Fruit fly (Drosophila melanogaster) whole organism, prepupa: Measurements from ENCODE around the gene bur.

Experiments
- Blimp-1 ChIP-seq: fragments of 200-800 bp; sonication (Bioruptor generic); optimal IDR thresholded peaks from 3 replicates; lab custom pipeline; 2017; ENCODE audit warnings: missing biosample characterization, missing genetic modification characterization, mild to moderate bottlenecking, moderate library complexity, missing genetic modification reagents
- CG10631 ChIP-seq: fragments of 200-800 bp; sonication (Bioruptor generic); optimal IDR thresholded peaks from 2 replicates; lab custom pipeline; 2016; ENCODE audit warnings: missing biosample characterization, missing genetic modification characterization
- CG10669 ChIP-seq: fragments of 200-800 bp; sonication (Bioruptor generic); optimal IDR thresholded peaks from 3 replicates; lab custom pipeline; 2018; ENCODE audit warnings: missing biosample characterization, mild to moderate bottlenecking, missing genetic modification characterization, moderate library complexity
- CG11762 ChIP-seq: fragments of 200-800 bp; sonication (Bioruptor generic); optimal IDR thresholded peaks from 3 replicates; lab custom pipeline; 2016; ENCODE audit warnings: missing biosample characterization, missing genetic modification characterization; ENCODE audit not compliant: insufficient read depth
- CG11902 ChIP-seq: fragments of 200-800 bp; sonication (Bioruptor generic); optimal IDR thresholded peaks from 3 replicates; lab custom pipeline; 2016; ENCODE audit warnings: missing biosample characterization, missing genetic modification characterization
- CG15336 ChIP-seq: fragments of 200-800 bp; sonication (Bioruptor generic); IDR thresholded peaks from 2 replicates; pipeline ENCODE4 v1.3.6; 2022; ENCODE audit warnings: missing biosample characterization, missing genetic modification characterization
- CG1621 ChIP-seq: fragments of 200-800 bp; sonication (Bioruptor generic); optimal IDR thresholded peaks from 3 replicates; lab custom pipeline; 2018; ENCODE audit warnings: missing biosample characterization, mild to moderate bottlenecking, missing genetic modification characterization
- CG31627 ChIP-seq: fragments of 200-800 bp; sonication (Bioruptor generic); optimal IDR thresholded peaks from 3 replicates; lab custom pipeline; 2016; ENCODE audit warnings: missing biosample characterization, missing genetic modification characterization
- CG32006 ChIP-seq: fragments of 200-800 bp; sonication (Bioruptor generic); optimal IDR thresholded peaks from 3 replicates; lab custom pipeline; 2017; ENCODE audit warnings: missing biosample characterization, mild to moderate bottlenecking, missing genetic modification characterization
- CG34406 ChIP-seq: fragments of 200-800 bp; sonication (Bioruptor generic); optimal IDR thresholded peaks from 3 replicates; lab custom pipeline; 2016; ENCODE audit warnings: missing biosample characterization, missing genetic modification characterization
- CG3919 ChIP-seq: fragments of 200-800 bp; sonication (Bioruptor generic); optimal IDR thresholded peaks from 3 replicates; lab custom pipeline; 2016; ENCODE audit warnings: missing biosample characterization, missing genetic modification characterization
- CG6163 ChIP-seq: fragments of 200-800 bp; sonication (Bioruptor generic); IDR thresholded peaks from 3 replicates; pipeline ENCODE4 v1.3.6; 2022; ENCODE audit warnings: missing biosample characterization, missing genetic modification characterization
- CG6276 ChIP-seq: fragments of 200-800 bp; sonication (Bioruptor generic); optimal IDR thresholded peaks from 2 replicates; lab custom pipeline; 2017; ENCODE audit warnings: missing biosample characterization, mild to moderate bottlenecking, missing genetic modification characterization
- CG6808 ChIP-seq: fragments of 200-800 bp; sonication (Bioruptor generic); optimal IDR thresholded peaks from 3 replicates; lab custom pipeline; 2017; ENCODE audit warnings: missing biosample characterization, missing genetic modification characterization, mild to moderate bottlenecking, moderate library complexity, missing genetic modification reagents
- CG6854 ChIP-seq: fragments of 200-800 bp; sonication (Bioruptor generic); optimal IDR thresholded peaks from 2 replicates; lab custom pipeline; 2017; ENCODE audit warnings: missing biosample characterization, mild to moderate bottlenecking, missing genetic modification characterization
- CG8319 ChIP-seq: fragments of 200-800 bp; sonication (Bioruptor generic); optimal IDR thresholded peaks from 3 replicates; lab custom pipeline; 2016; ENCODE audit warnings: missing biosample characterization, missing genetic modification characterization
- CG8632 ChIP-seq: fragments of 200-800 bp; sonication (Bioruptor generic); optimal IDR thresholded peaks from 3 replicates; lab custom pipeline; 2016; ENCODE audit warnings: missing biosample characterization, missing genetic modification characterization
- CG9139 ChIP-seq: fragments of 200-800 bp; sonication (Bioruptor generic); optimal IDR thresholded peaks from 3 replicates; lab custom pipeline; 2017; ENCODE audit warnings: missing biosample characterization, mild to moderate bottlenecking, missing genetic modification characterization
- Eip78C ChIP-seq: fragments of 200-800 bp; sonication (Bioruptor generic); peaks from one replicate; lab custom pipeline; 2016; ENCODE audit warnings: missing biosample characterization, missing genetic modification characterization
- Eip93F ChIP-seq: fragments of 200-800 bp; sonication (Bioruptor generic); optimal IDR thresholded peaks from 2 replicates; lab custom pipeline; 2016; ENCODE audit warnings: missing biosample characterization, mild to moderate bottlenecking, missing genetic modification characterization
- Ets21C ChIP-seq: fragments of 200-800 bp; sonication (Bioruptor generic); optimal IDR thresholded peaks from 3 replicates; lab custom pipeline; 2016; ENCODE audit warnings: missing biosample characterization, missing genetic modification characterization
- Ets96B ChIP-seq: fragments of 200-800 bp; optimal IDR thresholded peaks from 2 replicates; lab custom pipeline; 2019; ENCODE audit warnings: missing biosample characterization, mild to moderate bottlenecking, missing genetic modification characterization, moderate library complexity
- Gug ChIP-seq: fragments of 200-800 bp; sonication (Bioruptor generic); IDR thresholded peaks from 2 replicates; pipeline ENCODE4 v1.3.6; 2022; ENCODE audit warnings: missing biosample characterization, missing genetic modification characterization
- Hr38 ChIP-seq: sonication (Bioruptor generic); optimal IDR thresholded peaks from 2 replicates; lab custom pipeline; 2016; ENCODE audit warnings: missing biosample characterization, missing genetic modification characterization
- Hr4 ChIP-seq: fragments of 200-800 bp; sonication (Bioruptor generic); optimal IDR thresholded peaks from 3 replicates; lab custom pipeline; 2016; ENCODE audit warnings: missing biosample characterization, missing genetic modification characterization
- Lpt ChIP-seq: fragments of 200-800 bp; sonication (Bioruptor generic); optimal IDR thresholded peaks from 3 replicates; lab custom pipeline; 2016; ENCODE audit warnings: missing biosample characterization, missing genetic modification characterization
- Met ChIP-seq: fragments of 200-800 bp; sonication (Bioruptor generic); optimal IDR thresholded peaks from 3 replicates; lab custom pipeline; 2016; ENCODE audit warnings: missing biosample characterization, missing genetic modification characterization
- OdsH ChIP-seq: fragments of 200-800 bp; sonication (Bioruptor generic); optimal IDR thresholded peaks from 3 replicates; lab custom pipeline; 2016; ENCODE audit warnings: missing biosample characterization, missing genetic modification characterization
- Smox ChIP-seq: fragments of 200-800 bp; sonication (Bioruptor generic); optimal IDR thresholded peaks from 3 replicates; lab custom pipeline; 2016; ENCODE audit warnings: missing biosample characterization, missing genetic modification characterization
- Sox14 ChIP-seq: fragments of 200-800 bp; sonication (Bioruptor generic); optimal IDR thresholded peaks from 3 replicates; lab custom pipeline; 2016; ENCODE audit warnings: missing biosample characterization, missing genetic modification characterization
- achi ChIP-seq: fragments of 200-800 bp; sonication (Bioruptor generic); optimal IDR thresholded peaks from 3 replicates; lab custom pipeline; 2016; ENCODE audit warnings: missing biosample characterization, missing genetic modification characterization
- acj6 ChIP-seq: fragments of 200-800 bp; sonication (Bioruptor generic); optimal IDR thresholded peaks from 3 replicates; lab custom pipeline; 2016; ENCODE audit warnings: missing biosample characterization, missing genetic modification characterization
- cyc ChIP-seq: fragments of 200-800 bp; sonication (Bioruptor generic); optimal IDR thresholded peaks from 3 replicates; lab custom pipeline; 2016; ENCODE audit warnings: missing biosample characterization, missing genetic modification characterization
- dac ChIP-seq: fragments of 200-800 bp; sonication (Bioruptor generic); optimal IDR thresholded peaks from 2 replicates; lab custom pipeline; 2017; ENCODE audit warnings: missing biosample characterization, mild to moderate bottlenecking, missing genetic modification characterization
- dsx ChIP-seq: fragments of 200-800 bp; optimal IDR thresholded peaks from 3 replicates; lab custom pipeline; 2019; ENCODE audit warnings: missing biosample characterization, mild to moderate bottlenecking, missing genetic modification characterization, moderate library complexity; ENCODE audit not compliant: poor library complexity, severe bottlenecking
- eg ChIP-seq: fragments of 200-800 bp; sonication (Bioruptor generic); IDR thresholded peaks from 3 replicates; pipeline ENCODE4 v1.3.6; 2022; ENCODE audit warnings: missing biosample characterization, missing genetic modification characterization
- esn ChIP-seq: fragments of 200-800 bp; sonication (Bioruptor generic); optimal IDR thresholded peaks from 2 replicates; lab custom pipeline; 2016; ENCODE audit warnings: missing biosample characterization, mild to moderate bottlenecking, missing genetic modification characterization, moderate library complexity
- fd85E ChIP-seq: fragments of 200-800 bp; sonication (Bioruptor generic); optimal IDR thresholded peaks from 3 replicates; lab custom pipeline; 2016; ENCODE audit warnings: missing biosample characterization, missing genetic modification characterization
- fkh ChIP-seq: fragments of 200-800 bp; sonication (Bioruptor generic); optimal IDR thresholded peaks from 3 replicates; lab custom pipeline; 2017; ENCODE audit warnings: missing biosample characterization, mild to moderate bottlenecking, missing genetic modification characterization, moderate library complexity
- net ChIP-seq: fragments of 200-800 bp; sonication (Bioruptor generic); optimal IDR thresholded peaks from 3 replicates; lab custom pipeline; 2016; ENCODE audit warnings: missing biosample characterization, missing genetic modification characterization
- salr ChIP-seq, 2 experiments: fragments of 200-800 bp; sonication (Bioruptor generic); optimal IDR thresholded peaks; 3 replicates each; lab custom pipeline; 2016 to 2018; ENCODE audit warnings: missing biosample characterization in 2 of 2, missing genetic modification characterization in 2 of 2, mild to moderate bottlenecking in 1 of 2
- spab ChIP-seq: fragments of 200-800 bp; sonication (Bioruptor generic); optimal IDR thresholded peaks from 2 replicates; lab custom pipeline; 2017; ENCODE audit warnings: missing biosample characterization, mild to moderate bottlenecking, missing genetic modification characterization, missing genetic modification reagents
- ss ChIP-seq, 2 experiments: fragments of 200-800 bp; sonication (Bioruptor generic); optimal IDR thresholded peaks; 2 replicates in 1 of 2; 3 replicates in 1 of 2; lab custom pipeline; 2017 to 2018; ENCODE audit warnings: mild to moderate bottlenecking in 2 of 2, missing biosample characterization in 2 of 2, missing genetic modification characterization in 2 of 2, moderate library complexity in 1 of 2
- svp ChIP-seq: fragments of 200-800 bp; sonication (Bioruptor generic); peaks from one replicate; lab custom pipeline; 2016; ENCODE audit warnings: missing biosample characterization, missing genetic modification characterization

Gene bur

dm6 chr2L:21156156-21157040, 23.1 kb downstream of the bur start, which contains the start of the genes Mpp6 and E2f2 (continued):
- TF ChIP-seq dac (GFP tag; lab: Kevin White, UChicago): no peak
- no peak for TF ChIP-seq Blimp-1
- TF ChIP-seq CG10631 (GFP tag; lab: Kevin White, UChicago): peak; percentile 41
- TF ChIP-seq CG34406 (GFP tag; lab: Kevin White, UChicago): no peak
- peak; percentile 34 for TF ChIP-seq CG31627
- no peak for TF ChIP-seq Smox
- TF ChIP-seq CG15336 (GFP tag; lab: Robert Waterston, UW): no peak

dm6 chr2L:21153844-21154243, 25.6 kb downstream of the bur start:
- TF ChIP-seq CG15336 (GFP tag; lab: Robert Waterston, UW): no peak
- TF ChIP-seq CG6854 (GFP tag; lab: Kevin White, UChicago): no peak
- TF ChIP-seq CG3919 (GFP tag; lab: Kevin White, UChicago): no peak
- no peak for TF ChIP-seq ss (GFP tag; optimal IDR thresholded peaks at IDR 0.05; lab: Kevin White, UChicago)
- no peak for TF ChIP-seq Blimp-1
- no peak for TF ChIP-seq Smox
- no peak for TF ChIP-seq fkh (GFP tag; lab: Kevin White, UChicago)

dm6 chr2L:21149053-21149452, 30.4 kb downstream of the bur start:
- TF ChIP-seq achi (GFP tag; lab: Kevin White, UChicago): no peak
- TF ChIP-seq CG10669 (GFP tag; lab: Kevin White, UChicago): no peak
- no peak for TF ChIP-seq Lpt (GFP tag; lab: Kevin White, UChicago)
- TF ChIP-seq svp: no peak
- peak; percentile 71; the same call in 2 of the 3 replicates for TF ChIP-seq CG6163
- TF ChIP-seq fd85E: no peak
- TF ChIP-seq CG6854 (GFP tag; lab: Kevin White, UChicago): no peak
- TF ChIP-seq net (GFP tag; lab: Kevin White, UChicago): no peak
- TF ChIP-seq CG11902 (GFP tag; lab: Kevin White, UChicago): no peak
- TF ChIP-seq Smox: no peak
- TF ChIP-seq CG11762 (GFP tag; lab: Kevin White, UChicago): no peak
- TF ChIP-seq Eip78C: no peak
- no peak for TF ChIP-seq CG9139 (GFP tag; lab: Kevin White, UChicago)
- TF ChIP-seq dsx (GFP tag; lab: Kevin White, UChicago): no peak
- no peak for TF ChIP-seq CG34406 (GFP tag; lab: Kevin White, UChicago)
- no peak for TF ChIP-seq dac (GFP tag; lab: Kevin White, UChicago)
- TF ChIP-seq Hr38 (GFP tag; lab: Kevin White, UChicago): no peak
- no peak for TF ChIP-seq Ets21C
- TF ChIP-seq cyc (GFP tag; lab: Kevin White, UChicago): peak; percentile 16
- no peak for TF ChIP-seq CG32006 (GFP tag; lab: Kevin White, UChicago)
- no peak for TF ChIP-seq CG3919 (GFP tag; lab: Kevin White, UChicago)
- TF ChIP-seq CG8632 (GFP tag; lab: Kevin White, UChicago): no peak
- TF ChIP-seq acj6: peak; percentile 20
- no peak for TF ChIP-seq Met (GFP tag; lab: Kevin White, UChicago)
- TF ChIP-seq CG1621 (tag; lab: Kevin White, UChicago): no peak
- TF ChIP-seq Sox14 (GFP tag; lab: Kevin White, UChicago): no peak
- no peak for TF ChIP-seq eg (GFP tag; lab: Robert Waterston, UW)
- TF ChIP-seq CG8319 (GFP tag; lab: Kevin White, UChicago): no peak
- TF ChIP-seq Eip93F (GFP tag; lab: Kevin White, UChicago): no peak
- TF ChIP-seq Hr4 (GFP tag; lab: Kevin White, UChicago): no peak
- TF ChIP-seq CG6276 (GFP tag; lab: Kevin White, UChicago): no peak
- no peak for TF ChIP-seq OdsH (GFP tag; lab: Kevin White, UChicago)
- TF ChIP-seq CG15336 (GFP tag; lab: Robert Waterston, UW): peak; percentile 71
- TF ChIP-seq spab: no peak
- TF ChIP-seq salr (GFP tag; optimal IDR thresholded peaks at IDR 0.05; lab: Kevin White, UChicago): no peak
- TF ChIP-seq CG31627: peak; percentile 27
- TF ChIP-seq CG6808 (GFP tag; lab: Kevin White, UChicago): no peak
- TF ChIP-seq esn (GFP tag; lab: Kevin White, UChicago): peak; percentile 43
- TF ChIP-seq Gug (GFP tag; lab: Robert Waterston, UW): no peak
- peak; percentile 53 for TF ChIP-seq Ets96B (tag; lab: Kevin White, UChicago)
- no peak for TF ChIP-seq ss (GFP tag; optimal IDR thresholded peaks at IDR 0.05; lab: Kevin White, UChicago)
- TF ChIP-seq CG10631 (GFP tag; lab: Kevin White, UChicago): peak; percentile 40
